Fruit fly (Drosophila melanogaster): Measurements from ENCODE around the gene Fhos.

Fhos gene

dm6 chr3L:8765969-8766538 lies 12.6 kb downstream of the Fhos start (continued):
- TF ChIP-seq her (GFP tag; optimal IDR thresholded peaks at IDR 0.05) = peak; percentile 94
- peak; percentile 97 for TF ChIP-seq CG8944 (GFP tag; optimal IDR thresholded peaks at IDR 0.05)
- TF ChIP-seq tap (tag; optimal IDR thresholded peaks at IDR 0.05) = peak; percentile 92
- TF ChIP-seq CG7839 (tag; optimal IDR thresholded peaks at IDR 0.05) = peak; percentile 99
- TF ChIP-seq CG33557 (GFP tag; optimal IDR thresholded peaks at IDR 0.05) = peak; percentile 99
- peak; percentile 90 for TF ChIP-seq bowl (GFP tag; IDR thresholded peaks at IDR 0.05)
- TF ChIP-seq CG3995 (GFP tag; optimal IDR thresholded peaks at IDR 0.05) = peak; percentile 82
- TF ChIP-seq nmo (GFP tag; optimal IDR thresholded peaks at IDR 0.05) = peak; percentile 100
- peak; percentile 98 for TF ChIP-seq slbo (GFP tag; IDR thresholded peaks at IDR 0.05)
- TF ChIP-seq D19A (tag; optimal IDR thresholded peaks at IDR 0.05) = peak; percentile 91
- TF ChIP-seq CG4854 (GFP tag; optimal IDR thresholded peaks at IDR 0.05) = peak; percentile 96
- peak; percentile 93 for TF ChIP-seq CG15011 (GFP tag; optimal IDR thresholded peaks at IDR 0.05)
- TF ChIP-seq PHDP (tag; optimal IDR thresholded peaks at IDR 0.05) = peak; percentile 98
- TF ChIP-seq dpn (GFP tag; optimal IDR thresholded peaks at IDR 0.05) = peak; percentile 93 to 99
- TF ChIP-seq CG9215 (GFP tag; IDR thresholded peaks at IDR 0.05) = peak; percentile 97
- TF ChIP-seq CG2889 (GFP tag; IDR thresholded peaks at IDR 0.05) = peak; percentile 95
- peak; percentile 91 for TF ChIP-seq CG10274 (GFP tag; optimal IDR thresholded peaks at IDR 0.05)
- peak; percentile 100 for TF ChIP-seq CG17361 (GFP tag; IDR thresholded peaks at IDR 0.05)
- peak; percentile 97 for TF ChIP-seq peb (GFP tag; IDR thresholded peaks at IDR 0.05)
- TF ChIP-seq Dp (GFP tag; optimal IDR thresholded peaks at IDR 0.05) = peak; percentile 30
- peak; percentile 71 for TF ChIP-seq grn (GFP tag; optimal IDR thresholded peaks at IDR 0.05)
- peak; percentile 99 for TF ChIP-seq CG12659 (GFP tag; optimal IDR thresholded peaks at IDR 0.05)
- peak; percentile 65 for TF ChIP-seq Sry-δ (GFP tag; optimal IDR thresholded peaks at IDR 0.05)
- peak; percentile 96 for TF ChIP-seq NC2β (GFP tag; optimal IDR thresholded peaks at IDR 0.05)
- TF ChIP-seq pum (GFP tag; optimal IDR thresholded peaks at IDR 0.05) = peak; percentile 92
- TF ChIP-seq ac (GFP tag; optimal IDR thresholded peaks at IDR 0.05) = peak; percentile 79
- peak; percentile 64 for TF ChIP-seq CG4360 (GFP tag; IDR thresholded peaks at IDR 0.05)
- peak; percentile 96 for TF ChIP-seq CG8089 (GFP tag; optimal IDR thresholded peaks at IDR 0.05)
- peak; percentile 98 for TF ChIP-seq lab (GFP tag; optimal IDR thresholded peaks at IDR 0.05)
- TF ChIP-seq dysf (GFP tag; IDR thresholded peaks at IDR 0.05) = peak; percentile 99
- TF ChIP-seq CG12942 (GFP tag; optimal IDR thresholded peaks at IDR 0.05) = peak; percentile 98
- peak; percentile 76 for TF ChIP-seq CG6813 (GFP tag; optimal IDR thresholded peaks at IDR 0.05)
- TF ChIP-seq CG6175 (GFP tag; IDR thresholded peaks at IDR 0.05) = peak; percentile 97
- peak; percentile 64 for TF ChIP-seq CG8281 (tag; optimal IDR thresholded peaks at IDR 0.05)
- peak; percentile 98 for TF ChIP-seq CG16863 (GFP tag; optimal IDR thresholded peaks at IDR 0.05)
- TF ChIP-seq otp (GFP tag; IDR thresholded peaks at IDR 0.05) = peak; percentile 94
- TF ChIP-seq ap (GFP tag; IDR thresholded peaks at IDR 0.05) = peak; percentile 95
- peak; percentile 96 for TF ChIP-seq CG4328 (GFP tag; optimal IDR thresholded peaks at IDR 0.05)
- peak; percentile 89 for TF ChIP-seq CG6854 (GFP tag; optimal IDR thresholded peaks at IDR 0.05)
- TF ChIP-seq Dll (GFP tag; IDR thresholded peaks at IDR 0.05; ENCODE audit: partially characterized antibody) = peak; percentile 49; the same call in 2 of the 4 replicates
- TF ChIP-seq so (GFP tag; IDR thresholded peaks at IDR 0.05) = peak; percentile 98
- no peak for TF ChIP-seq yki (optimal IDR thresholded peaks at IDR 0.05)
- TF ChIP-seq CG33213 (GFP tag; optimal IDR thresholded peaks at IDR 0.05) = peak; percentile 86
- TF ChIP-seq CG1792 (GFP tag; optimal IDR thresholded peaks at IDR 0.05) = peak; percentile 93
- peak; percentile 95 for TF ChIP-seq Taf1 (GFP tag; IDR thresholded peaks at IDR 0.05)
- TF ChIP-seq CG1233 (GFP tag; optimal IDR thresholded peaks at IDR 0.05) = peak; percentile 72
- TF ChIP-seq CG12236 (GFP tag; optimal IDR thresholded peaks at IDR 0.05) = peak; percentile 95
- peak; percentile 97 for TF ChIP-seq Mrtf (GFP tag; IDR thresholded peaks at IDR 0.05)
- TF ChIP-seq ftz-f1 (GFP tag; optimal IDR thresholded peaks at IDR 0.05) = peak; percentile 45
- TF ChIP-seq gfzf (GFP tag; optimal IDR thresholded peaks at IDR 0.05) = peak; percentile 27
- peak; percentile 77 for TF ChIP-seq CG10267 (tag; optimal IDR thresholded peaks at IDR 0.05)

Data from whole organism, embryonic.